Fruit fly (Drosophila melanogaster) whole organism, prepupa: ENCODE results near the gene dpr18.

ENCODE experiments used
- CG11902 ChIP-seq: fragments of 200-800 bp; sonication (Bioruptor generic); optimal IDR thresholded peaks from 3 replicates; lab custom pipeline; 2016; ENCODE audit warnings: missing biosample characterization, missing genetic modification characterization
- CG6163 ChIP-seq: fragments of 200-800 bp; sonication (Bioruptor generic); IDR thresholded peaks from 3 replicates; pipeline ENCODE4 v1.3.6; 2022; ENCODE audit warnings: missing biosample characterization, missing genetic modification characterization
- CG6854 ChIP-seq: fragments of 200-800 bp; sonication (Bioruptor generic); optimal IDR thresholded peaks from 2 replicates; lab custom pipeline; 2017; ENCODE audit warnings: missing biosample characterization, mild to moderate bottlenecking, missing genetic modification characterization
- CG8632 ChIP-seq: fragments of 200-800 bp; sonication (Bioruptor generic); optimal IDR thresholded peaks from 3 replicates; lab custom pipeline; 2016; ENCODE audit warnings: missing biosample characterization, missing genetic modification characterization
- Ets21C ChIP-seq: fragments of 200-800 bp; sonication (Bioruptor generic); optimal IDR thresholded peaks from 3 replicates; lab custom pipeline; 2016; ENCODE audit warnings: missing biosample characterization, missing genetic modification characterization
- Smox ChIP-seq: fragments of 200-800 bp; sonication (Bioruptor generic); optimal IDR thresholded peaks from 3 replicates; lab custom pipeline; 2016; ENCODE audit warnings: missing biosample characterization, missing genetic modification characterization
- Sox102F ChIP-seq: fragments of 200-800 bp; sonication (Bioruptor generic); optimal IDR thresholded peaks from 2 replicates; lab custom pipeline; 2016; ENCODE audit warnings: missing biosample characterization, mild to moderate bottlenecking, missing genetic modification characterization
- acj6 ChIP-seq: fragments of 200-800 bp; sonication (Bioruptor generic); optimal IDR thresholded peaks from 3 replicates; lab custom pipeline; 2016; ENCODE audit warnings: missing biosample characterization, missing genetic modification characterization
- pdm3 ChIP-seq: fragments of 200-800 bp; sonication (Bioruptor generic); optimal IDR thresholded peaks from 3 replicates; lab custom pipeline; 2016; ENCODE audit warnings: missing biosample characterization, missing genetic modification characterization
- spab ChIP-seq: fragments of 200-800 bp; sonication (Bioruptor generic); optimal IDR thresholded peaks from 2 replicates; lab custom pipeline; 2017; ENCODE audit warnings: missing biosample characterization, mild to moderate bottlenecking, missing genetic modification characterization, missing genetic modification reagents
- vri ChIP-seq: fragments of 200-800 bp; sonication (Bioruptor generic); optimal IDR thresholded peaks from 3 replicates; lab custom pipeline; 2016; ENCODE audit warnings: missing biosample characterization, mild to moderate bottlenecking, missing genetic modification characterization

dm6 chrX:16072193-16072592 is 8.7 kb downstream of the dpr18 start:
- TF ChIP-seq Ets21C (no peak), pdm3 (GFP tag; lab: Kevin White, UChicago) (peak; percentile 47), vri (GFP tag; lab: Kevin White, UChicago) (no peak), CG11902 (GFP tag; lab: Kevin White, UChicago) (no peak), Sox102F (GFP tag; lab: Kevin White, UChicago) (peak; percentile 22), spab (GFP tag; lab: Kevin White, UChicago) (no peak), CG8632 (GFP tag; lab: Kevin White, UChicago) (no peak), CG6163 (GFP tag; lab: Robert Waterston, UW) (no peak), acj6 (GFP tag; lab: Kevin White, UChicago) (peak; percentile 25), Smox (no peak), CG6854 (GFP tag; lab: Kevin White, UChicago) (no peak)
